Worm (Caenorhabditis elegans) whole organism, L2 larva: ENCODE data around the gene Y47G7B.2.

Experiments
- alr-1 ChIP-seq: fragments of 150-350 bp; optimal IDR thresholded peaks from 2 replicates; lab custom pipeline; 2014; ENCODE audit warnings: missing biosample characterization, missing genetic modification characterization
- ama-1 ChIP-seq: fragments of 150-350 bp; optimal IDR thresholded peaks from 2 replicates; lab custom pipeline; 2018; ENCODE audit warnings: inconsistent platforms
- gmeb-1 ChIP-seq: fragments of 150-350 bp; optimal IDR thresholded peaks from 2 replicates; lab custom pipeline; 2014; ENCODE audit warnings: missing biosample characterization, missing genetic modification characterization
- lin-11 ChIP-seq: fragments of 150-350 bp; sonication (generic microtip); optimal IDR thresholded peaks from 2 replicates; lab custom pipeline; 2014; ENCODE audit warnings: missing biosample characterization, missing genetic modification characterization, inconsistent platforms, mixed read lengths
- lsy-2 ChIP-seq, 2 experiments: fragments of 150-350 bp in 1 of 2; sonication (generic microtip) in 1 of 2; optimal IDR thresholded peaks; 2 replicates each; lab custom pipeline; 2014 to 2017; ENCODE audit warnings: missing biosample characterization in 2 of 2, missing genetic modification characterization in 2 of 2
- nhr-12 ChIP-seq: fragments of 150-350 bp; optimal IDR thresholded peaks from 2 replicates; lab custom pipeline; 2014; ENCODE audit warnings: missing biosample characterization, missing genetic modification characterization
- nhr-6 ChIP-seq: fragments of 150-350 bp; optimal IDR thresholded peaks from 2 replicates; lab custom pipeline; 2014; ENCODE audit warnings: missing biosample characterization, missing genetic modification characterization
- skn-1 ChIP-seq: sonication (generic microtip); optimal IDR thresholded peaks from 2 replicates; lab custom pipeline; 2017; ENCODE audit warnings: missing biosample characterization, missing genetic modification characterization
- unc-62 ChIP-seq: fragments of 150-350 bp; optimal IDR thresholded peaks from 2 replicates; lab custom pipeline; 2014; ENCODE audit warnings: missing biosample characterization, missing genetic modification reagents, missing genetic modification characterization
- ztf-11 ChIP-seq: sonication (generic microtip); optimal IDR thresholded peaks from 2 replicates; lab custom pipeline; 2017; ENCODE audit warnings: missing biosample characterization, missing genetic modification characterization

ce11 chrII:2681118-2681517 lies 26.7 kb downstream of the Y47G7B.2 start, which contains the start of gene F34D6.1:
- TF ChIP-seq lin-11 (tag; lab: Kevin White, UChicago) (no peak), lsy-2 (tag; optimal IDR thresholded peaks at IDR 0.05; lab: Kevin White, UChicago) (no peak), skn-1 (tag; lab: Kevin White, UChicago) (no peak), unc-62 (GFP tag; lab: Kevin White, UChicago) (no peak), ztf-11 (tag; lab: Kevin White, UChicago) (no peak), ama-1 (lab: Kevin White, UChicago) (no peak), nhr-12 (tag; lab: Kevin White, UChicago) (no peak), alr-1 (tag; lab: Kevin White, UChicago) (no peak), nhr-6 (no peak), gmeb-1 (no peak)
